1 fruit fly cellular context compared by ENCODE assay signal in the genomic region with DNA sequence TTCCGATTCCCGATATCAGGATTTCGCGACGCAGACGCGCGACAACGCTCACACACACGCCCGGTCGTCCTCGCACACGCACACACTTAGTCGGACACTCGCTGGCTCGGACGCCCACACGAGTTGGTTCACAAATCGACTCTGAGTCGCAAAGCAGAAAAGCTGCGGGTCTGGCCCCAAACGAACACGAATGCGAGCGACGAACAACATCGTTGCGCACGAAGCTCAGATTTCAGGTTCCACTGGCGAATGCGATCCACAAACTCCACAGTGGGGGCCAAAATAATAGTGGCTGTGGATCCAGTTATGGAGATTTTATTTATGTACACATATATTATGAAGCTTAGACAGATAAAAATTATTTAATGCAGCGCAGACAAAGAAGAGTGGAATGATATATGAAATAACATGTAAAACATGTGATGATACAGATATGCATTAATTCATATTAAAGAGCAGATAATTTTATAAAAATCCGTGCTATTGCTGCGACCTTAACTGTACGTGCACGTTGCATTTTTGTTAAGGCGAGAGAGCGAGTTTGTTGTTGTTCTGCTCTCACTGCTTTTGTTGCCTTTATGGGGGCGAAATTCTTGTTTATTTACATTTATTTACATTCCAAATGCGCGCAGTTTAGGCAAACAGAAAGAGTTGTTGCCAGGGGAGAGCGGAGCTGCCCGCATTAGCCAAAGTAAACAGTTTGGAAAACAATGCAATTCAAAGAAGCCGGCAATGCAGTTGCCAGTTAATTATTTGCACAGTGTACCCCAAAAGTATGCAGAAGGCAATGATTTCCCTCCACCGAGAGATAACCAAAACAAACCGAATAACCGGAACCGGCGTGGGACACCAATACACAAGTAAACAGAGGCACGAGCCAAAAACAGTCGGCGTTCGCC.
TF ChIP-seq lines count a peak whose summit lies in the region.

No protein-coding gene starts in this region.

TF ChIP-seq in whole organism, embryonic, 481 proteins besides CTCF, POLR2A, EP300 and RAD21 (continued from another document and continues in another):
- TF ChIP-seq slou (GFP tag; optimal IDR thresholded peaks at IDR 0.05; lab: Kevin White, UChicago) = peak; percentile 41
- no peak; the same call in 1 of the 2 replicates for TF ChIP-seq sisA (GFP tag; IDR thresholded peaks at IDR 0.05; lab: Robert Waterston, UW)
- peak; percentile 18 for TF ChIP-seq Usf (GFP tag; optimal IDR thresholded peaks at IDR 0.05; lab: Kevin White, UChicago)
- peak; percentile 90 for TF ChIP-seq D19A (tag; optimal IDR thresholded peaks at IDR 0.05; lab: Kevin White, UChicago)
- TF ChIP-seq CG17912 (GFP tag; optimal IDR thresholded peaks at IDR 0.05; lab: Kevin White, UChicago) = no peak
- peak; percentile 81 for TF ChIP-seq HHEX (GFP tag; optimal IDR thresholded peaks at IDR 0.05; lab: Kevin White, UChicago)
- TF ChIP-seq klu (GFP tag; IDR thresholded peaks at IDR 0.05; lab: Robert Waterston, UW) = no peak; the same call in 1 of the 2 replicates
- TF ChIP-seq CG42726 (GFP tag; IDR thresholded peaks at IDR 0.05; lab: Robert Waterston, UW; ENCODE audit: partially characterized antibody) = 0 out of 2 replicates have a peak, but pooled peaks have one; percentile 33
- TF ChIP-seq CG18599 (GFP tag; optimal IDR thresholded peaks at IDR 0.05; lab: Kevin White, UChicago) = peak; percentile 84
- TF ChIP-seq chm (GFP tag; IDR thresholded peaks at IDR 0.05; lab: Robert Waterston, UW) = peak; percentile 72
- peak; percentile 65; the same call in 2 of the 3 replicates for TF ChIP-seq otp (GFP tag; IDR thresholded peaks at IDR 0.05; lab: Robert Waterston, UW)
- peak; percentile 49; the same call in 2 of the 3 replicates for TF ChIP-seq B-H1 (GFP tag; IDR thresholded peaks at IDR 0.05; lab: Robert Waterston, UW)
- TF ChIP-seq CG4328 (GFP tag; optimal IDR thresholded peaks at IDR 0.05; lab: Kevin White, UChicago) = peak; percentile 37
- peak; percentile 28 for TF ChIP-seq sima (GFP tag; optimal IDR thresholded peaks at IDR 0.05; lab: Kevin White, UChicago)
- TF ChIP-seq tx (GFP tag; optimal IDR thresholded peaks at IDR 0.05; lab: Kevin White, UChicago) = no peak
- peak; percentile 51 for TF ChIP-seq CG31365 (tag; optimal IDR thresholded peaks at IDR 0.05; lab: Kevin White, UChicago)
- TF ChIP-seq Dp (GFP tag; optimal IDR thresholded peaks at IDR 0.05; lab: Kevin White, UChicago) = no peak
- peak; percentile 76 for TF ChIP-seq CG12104 (GFP tag; optimal IDR thresholded peaks at IDR 0.05; lab: Kevin White, UChicago)
- TF ChIP-seq CG18476 (GFP tag; optimal IDR thresholded peaks at IDR 0.05; lab: Kevin White, UChicago) = peak; percentile 75
- peak; percentile 82 for TF ChIP-seq Meics (GFP tag; optimal IDR thresholded peaks at IDR 0.05; lab: Kevin White, UChicago)
- peak; percentile 79 for TF ChIP-seq Ssrp (tag; optimal IDR thresholded peaks at IDR 0.05; lab: Kevin White, UChicago)
- TF ChIP-seq D19B (GFP tag; optimal IDR thresholded peaks at IDR 0.05; lab: Kevin White, UChicago) = peak; percentile 41
- TF ChIP-seq NC2β (GFP tag; optimal IDR thresholded peaks at IDR 0.05; lab: Kevin White, UChicago) = peak; percentile 71
- peak; percentile 39 for TF ChIP-seq CG3065 (GFP tag; optimal IDR thresholded peaks at IDR 0.05; lab: Kevin White, UChicago)
- TF ChIP-seq mam (GFP tag; optimal IDR thresholded peaks at IDR 0.05; lab: Kevin White, UChicago) = peak; percentile 60
- TF ChIP-seq corto (GFP tag; optimal IDR thresholded peaks at IDR 0.05; lab: Kevin White, UChicago) = peak; percentile 85
- TF ChIP-seq Jarid2 (GFP tag; optimal IDR thresholded peaks at IDR 0.05; lab: Kevin White, UChicago) = peak; percentile 92
- TF ChIP-seq gem (tag; optimal IDR thresholded peaks at IDR 0.05; lab: Kevin White, UChicago) = peak; percentile 63
- TF ChIP-seq CG11085 (GFP tag; IDR thresholded peaks at IDR 0.05; lab: Robert Waterston, UW) = peak; percentile 54; the same call in 1 of the 2 replicates
- TF ChIP-seq CG11456 (GFP tag; IDR thresholded peaks at IDR 0.05; lab: Robert Waterston, UW) = no peak
- peak; percentile 57 for TF ChIP-seq CG17802 (tag; optimal IDR thresholded peaks at IDR 0.05; lab: Kevin White, UChicago)
- peak; percentile 56 for TF ChIP-seq B-H2 (GFP tag; optimal IDR thresholded peaks at IDR 0.05; lab: Kevin White, UChicago)
- TF ChIP-seq CG13287 (GFP tag; IDR thresholded peaks at IDR 0.05; lab: Robert Waterston, UW; ENCODE audit: partially characterized antibody) = peak; percentile 13; the same call in 1 of the 2 replicates
- TF ChIP-seq CoRest (tag; optimal IDR thresholded peaks at IDR 0.05; lab: Kevin White, UChicago) = peak; percentile 87
- TF ChIP-seq gsb-n (tag; optimal IDR thresholded peaks at IDR 0.05; lab: Kevin White, UChicago) = peak; percentile 93
- TF ChIP-seq CG18262 (tag; optimal IDR thresholded peaks at IDR 0.05; lab: Kevin White, UChicago) = peak; percentile 96
- no peak for TF ChIP-seq maf-S (GFP tag; optimal IDR thresholded peaks at IDR 0.05; lab: Kevin White, UChicago)
- peak; percentile 44; the same call in 1 of the 3 replicates for TF ChIP-seq jigr1 (GFP tag; IDR thresholded peaks at IDR 0.05; lab: Robert Waterston, UW)
- TF ChIP-seq Awh (GFP tag; IDR thresholded peaks at IDR 0.05; lab: Robert Waterston, UW) = peak; percentile 74
- peak; percentile 95 for TF ChIP-seq CG5180 (GFP tag; optimal IDR thresholded peaks at IDR 0.05; lab: Kevin White, UChicago)
- peak; percentile 46; the same call in 1 of the 2 replicates for TF ChIP-seq ro (GFP tag; IDR thresholded peaks at IDR 0.05; lab: Robert Waterston, UW)
- TF ChIP-seq sug (tag; optimal IDR thresholded peaks at IDR 0.05; lab: Kevin White, UChicago) = peak; percentile 54
- TF ChIP-seq CG11398 (GFP tag; optimal IDR thresholded peaks at IDR 0.05; lab: Kevin White, UChicago) = peak; percentile 30
- TF ChIP-seq CG30020 (tag; optimal IDR thresholded peaks at IDR 0.05; lab: Kevin White, UChicago) = peak; percentile 42
- TF ChIP-seq BEAF-32 (GFP tag; optimal IDR thresholded peaks at IDR 0.05; lab: Kevin White, UChicago) = no peak
- peak; percentile 33 for TF ChIP-seq pfk (GFP tag; optimal IDR thresholded peaks at IDR 0.05; lab: Kevin White, UChicago)
- no peak for TF ChIP-seq sc (optimal IDR thresholded peaks at IDR 0.05; lab: Kevin White, UChicago)
- TF ChIP-seq sc (GFP tag; optimal IDR thresholded peaks at IDR 0.05; lab: Kevin White, UChicago) = peak; percentile 87
- TF ChIP-seq CG12391 (tag; optimal IDR thresholded peaks at IDR 0.05; lab: Kevin White, UChicago) = peak; percentile 30
- TF ChIP-seq zfh2 (GFP tag; optimal IDR thresholded peaks at IDR 0.05; lab: Kevin White, UChicago) = no peak
- peak; percentile 91 for TF ChIP-seq Med (GFP tag; lab: Kevin White, UChicago)
- peak; percentile 83 for TF ChIP-seq CG33557 (GFP tag; optimal IDR thresholded peaks at IDR 0.05; lab: Kevin White, UChicago)
- peak in 1 of 2 experiments; percentile 97 for TF ChIP-seq eve (GFP tag; optimal IDR thresholded peaks at IDR 0.05; lab: Kevin White, UChicago)
- peak; percentile 75 for TF ChIP-seq btn (GFP tag; optimal IDR thresholded peaks at IDR 0.05; lab: Kevin White, UChicago)
- peak; percentile 94 for TF ChIP-seq Sox102F (GFP tag; optimal IDR thresholded peaks at IDR 0.05; lab: Kevin White, UChicago)
- TF ChIP-seq CG12299 (tag; optimal IDR thresholded peaks at IDR 0.05; lab: Kevin White, UChicago) = peak; percentile 52
- TF ChIP-seq GATAe (GFP tag; conservative IDR thresholded peaks at IDR 0.05; lab: Robert Waterston, UW) = 0 out of 2 replicates have a peak, but pooled peaks have one; percentile 10
- TF ChIP-seq hth (optimal IDR thresholded peaks at IDR 0.05; lab: Kevin White, UChicago) = no peak
- TF ChIP-seq toy (GFP tag; IDR thresholded peaks at IDR 0.05; lab: Robert Waterston, UW) = 0 out of 2 replicates have a peak, but pooled peaks have one; percentile 12
- TF ChIP-seq zen (tag; optimal IDR thresholded peaks at IDR 0.05; lab: Kevin White, UChicago) = peak; percentile 77
- TF ChIP-seq Mrtf (GFP tag; IDR thresholded peaks at IDR 0.05; lab: Robert Waterston, UW) = peak; percentile 54; the same call in 2 of the 3 replicates
- peak; percentile 40 for TF ChIP-seq CG8944 (GFP tag; optimal IDR thresholded peaks at IDR 0.05; lab: Kevin White, UChicago)
- no peak for TF ChIP-seq Gsc (GFP tag; IDR thresholded peaks at IDR 0.05; lab: Robert Waterston, UW)
- no peak for TF ChIP-seq CG14860 (GFP tag; IDR thresholded peaks at IDR 0.05; lab: Robert Waterston, UW; ENCODE audit: partially characterized antibody)
- peak; percentile 81 for TF ChIP-seq tap (tag; optimal IDR thresholded peaks at IDR 0.05; lab: Kevin White, UChicago)
- 0 out of 2 replicates have a peak, but pooled peaks have one; percentile 18 for TF ChIP-seq al (GFP tag; IDR thresholded peaks at IDR 0.05; lab: Robert Waterston, UW)
- TF ChIP-seq mld (GFP tag; IDR thresholded peaks at IDR 0.05; lab: Robert Waterston, UW; ENCODE audit: partially characterized antibody) = 0 out of 3 replicates have a peak, but pooled peaks have one; percentile 14
- TF ChIP-seq CG12155 (GFP tag; optimal IDR thresholded peaks at IDR 0.05; lab: Kevin White, UChicago) = no peak
- TF ChIP-seq CG1792 (GFP tag; optimal IDR thresholded peaks at IDR 0.05; lab: Kevin White, UChicago) = peak; percentile 67
- TF ChIP-seq HLH3B (GFP tag; IDR thresholded peaks at IDR 0.05; lab: Robert Waterston, UW) = peak; percentile 62; the same call in 1 of the 2 replicates
- TF ChIP-seq CG10654 (GFP tag; optimal IDR thresholded peaks at IDR 0.05; lab: Kevin White, UChicago) = peak; percentile 53
- no peak for TF ChIP-seq CG10462 (GFP tag; optimal IDR thresholded peaks at IDR 0.05; lab: Kevin White, UChicago)
- peak; percentile 86 for TF ChIP-seq CG7839 (tag; optimal IDR thresholded peaks at IDR 0.05; lab: Kevin White, UChicago)
- peak; percentile 27 for TF ChIP-seq CG13624 (GFP tag; optimal IDR thresholded peaks at IDR 0.05; lab: Kevin White, UChicago)
- peak; percentile 71 for TF ChIP-seq CG15514 (GFP tag; optimal IDR thresholded peaks at IDR 0.05; lab: Kevin White, UChicago)
- peak; percentile 77 for TF ChIP-seq CG4360 (GFP tag; IDR thresholded peaks at IDR 0.05; lab: Robert Waterston, UW)
- TF ChIP-seq kni (GFP tag; optimal IDR thresholded peaks at IDR 0.05; lab: Kevin White, UChicago) = peak; percentile 95
- no peak; the same call in 1 of the 2 replicates for TF ChIP-seq CG32767 (GFP tag; IDR thresholded peaks at IDR 0.05; lab: Robert Waterston, UW)
- TF ChIP-seq unc-4 (GFP tag; IDR thresholded peaks at IDR 0.05; lab: Robert Waterston, UW; ENCODE audit: partially characterized antibody) = no peak
- peak; percentile 74 for TF ChIP-seq CG6683 (GFP tag; optimal IDR thresholded peaks at IDR 0.05; lab: Kevin White, UChicago)
- no peak; the same call in 1 of the 2 replicates for TF ChIP-seq CG14667 (GFP tag; IDR thresholded peaks at IDR 0.05; lab: Robert Waterston, UW)
- peak; percentile 73 for TF ChIP-seq CG3281 (GFP tag; optimal IDR thresholded peaks at IDR 0.05; lab: Kevin White, UChicago)
- TF ChIP-seq CG8924 (tag; optimal IDR thresholded peaks at IDR 0.05; lab: Kevin White, UChicago) = peak; percentile 80
- TF ChIP-seq Poxn (GFP tag; IDR thresholded peaks at IDR 0.05; lab: Robert Waterston, UW) = no peak
- peak; percentile 34 for TF ChIP-seq Ets97D (GFP tag; optimal IDR thresholded peaks at IDR 0.05; lab: Kevin White, UChicago)
- peak; percentile 89 for TF ChIP-seq Asciz (GFP tag; optimal IDR thresholded peaks at IDR 0.05; lab: Kevin White, UChicago)
- peak; percentile 39 for TF ChIP-seq salm (tag; optimal IDR thresholded peaks at IDR 0.05; lab: Kevin White, UChicago)
- peak; percentile 71 for TF ChIP-seq CG10431 (GFP tag; optimal IDR thresholded peaks at IDR 0.05; lab: Kevin White, UChicago)
- TF ChIP-seq cwo (GFP tag; optimal IDR thresholded peaks at IDR 0.05; lab: Kevin White, UChicago) = peak; percentile 74
- TF ChIP-seq pan (optimal IDR thresholded peaks at IDR 0.05; lab: Kevin White, UChicago) = no peak
- TF ChIP-seq pan (GFP tag; optimal IDR thresholded peaks at IDR 0.05 in 1 of 2, IDR thresholded peaks at IDR 0.05 in 1 of 2) = peak in 1 of 2 experiments; percentile 84
- peak; percentile 68 for TF ChIP-seq CG3847 (GFP tag; IDR thresholded peaks at IDR 0.05; lab: Robert Waterston, UW)
- TF ChIP-seq Sin3A (optimal IDR thresholded peaks at IDR 0.05; lab: Kevin White, UChicago) = no peak
- peak; percentile 95 for TF ChIP-seq Xrp1 (GFP tag; IDR thresholded peaks at IDR 0.05; lab: Robert Waterston, UW)
- no peak for TF ChIP-seq lilli (GFP tag; optimal IDR thresholded peaks at IDR 0.05; lab: Kevin White, UChicago)
- peak; percentile 46; the same call in 1 of the 2 replicates for TF ChIP-seq Oaz (GFP tag; IDR thresholded peaks at IDR 0.05; lab: Robert Waterston, UW)
- no peak for TF ChIP-seq CG9876 (GFP tag; optimal IDR thresholded peaks at IDR 0.05; lab: Kevin White, UChicago)
- TF ChIP-seq CG3838 (GFP tag; optimal IDR thresholded peaks at IDR 0.05; lab: Kevin White, UChicago) = peak; percentile 75
- TF ChIP-seq Bdp1 (GFP tag; optimal IDR thresholded peaks at IDR 0.05; lab: Kevin White, UChicago) = peak; percentile 16
- TF ChIP-seq dan (GFP tag; IDR thresholded peaks at IDR 0.05; lab: Robert Waterston, UW) = no peak; the same call in 1 of the 2 replicates
- peak; percentile 87 for TF ChIP-seq CG3407 (GFP tag; optimal IDR thresholded peaks at IDR 0.05; lab: Kevin White, UChicago)
- TF ChIP-seq Sry-δ (GFP tag; optimal IDR thresholded peaks at IDR 0.05; lab: Kevin White, UChicago) = peak; percentile 30
- TF ChIP-seq CG31224 (GFP tag; IDR thresholded peaks at IDR 0.05; lab: Robert Waterston, UW) = no peak
- no peak for TF ChIP-seq Hmr (GFP tag; optimal IDR thresholded peaks at IDR 0.05; lab: Kevin White, UChicago)
- TF ChIP-seq Vsx1 (GFP tag; optimal IDR thresholded peaks at IDR 0.05; lab: Kevin White, UChicago) = peak; percentile 86
- peak in 1 of 2 experiments; percentile 6 for TF ChIP-seq crp (GFP tag; optimal IDR thresholded peaks at IDR 0.05; lab: Kevin White, UChicago)
- peak; percentile 1 for TF ChIP-seq ash1 (GFP tag; optimal IDR thresholded peaks at IDR 0.05; lab: Kevin White, UChicago)
- TF ChIP-seq NfI (GFP tag; optimal IDR thresholded peaks at IDR 0.05; lab: Kevin White, UChicago) = peak; percentile 82
- peak; percentile 72 for TF ChIP-seq wek (GFP tag; optimal IDR thresholded peaks at IDR 0.05; lab: Kevin White, UChicago)
- TF ChIP-seq CG11560 (tag; IDR thresholded peaks at IDR 0.05; lab: Robert Waterston, UW) = 0 out of 3 replicates have a peak, but pooled peaks have one; percentile 21
- peak; percentile 89 for TF ChIP-seq CG17359 (tag; optimal IDR thresholded peaks at IDR 0.05; lab: Kevin White, UChicago)
- TF ChIP-seq jing (GFP tag; optimal IDR thresholded peaks at IDR 0.05; lab: Kevin White, UChicago) = peak; percentile 74
- TF ChIP-seq dati (GFP tag; IDR thresholded peaks at IDR 0.05; lab: Robert Waterston, UW) = peak; percentile 63; the same call in 1 of the 2 replicates
- TF ChIP-seq Tbp (GFP tag; optimal IDR thresholded peaks at IDR 0.05; lab: Kevin White, UChicago) = no peak
- TF ChIP-seq CG1647 (GFP tag; optimal IDR thresholded peaks at IDR 0.05; lab: Kevin White, UChicago) = peak; percentile 67
- TF ChIP-seq CG3726 (GFP tag; IDR thresholded peaks at IDR 0.05; lab: Robert Waterston, UW) = no peak
